Worm (Caenorhabditis elegans) whole organism, L1 larva: Measurements from ENCODE around the gene srz-12.

ENCODE experiments used
- ceh-90 ChIP-seq: sonication (generic microtip); optimal IDR thresholded peaks from 2 replicates; lab custom pipeline; 2016; ENCODE audit warnings: missing genetic modification characterization, missing compliant biosample characterization
- fos-1 ChIP-seq: fragments of 150-350 bp; optimal IDR thresholded peaks from 2 replicates; lab custom pipeline; 2014; ENCODE audit warnings: missing biosample characterization, missing genetic modification characterization
- nhr-11 ChIP-seq: fragments of 150-350 bp; optimal IDR thresholded peaks from 2 replicates; lab custom pipeline; 2014; ENCODE audit warnings: missing biosample characterization, missing genetic modification characterization
- nhr-90 ChIP-seq: sonication (generic microtip); optimal IDR thresholded peaks from 2 replicates; lab custom pipeline; 2016; ENCODE audit warnings: mild to moderate bottlenecking, missing genetic modification characterization, missing compliant biosample characterization; ENCODE audit not compliant: poor library complexity
- skn-1 ChIP-seq: fragments of 150-350 bp; optimal IDR thresholded peaks from 2 replicates; lab custom pipeline; 2014; ENCODE audit warnings: missing biosample characterization, missing genetic modification characterization
- sptf-1 ChIP-seq: fragments of 150-350 bp; optimal IDR thresholded peaks from 2 replicates; lab custom pipeline; 2014; ENCODE audit warnings: missing biosample characterization, missing genetic modification characterization
- ztf-11 ChIP-seq, 2 experiments: sonication (generic microtip); optimal IDR thresholded peaks; 2 replicates each; lab custom pipeline; 2016 to 2017; ENCODE audit warnings: missing genetic modification characterization in 2 of 2, missing biosample characterization in 1 of 2, missing compliant biosample characterization in 1 of 2

DNA sequence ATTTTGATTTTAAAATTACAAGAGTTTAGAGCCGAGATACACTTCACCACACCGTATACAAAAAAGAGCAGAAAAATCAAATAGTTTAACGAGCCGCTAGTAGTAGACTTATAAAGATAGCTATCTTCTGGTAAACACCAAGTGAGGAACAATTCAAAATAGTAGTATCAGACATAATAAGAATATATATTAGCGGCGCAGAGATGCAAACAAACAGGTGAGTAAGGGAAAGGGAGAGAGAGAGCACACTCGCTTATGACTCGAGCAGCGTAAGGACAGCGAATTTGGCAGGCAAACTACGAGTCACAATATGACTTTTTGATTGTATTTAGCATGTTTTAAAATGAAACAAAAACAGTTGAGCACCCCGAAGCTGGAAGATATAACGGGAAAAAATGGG is 28.8 kb upstream of the srz-12 start:
- no peak for TF ChIP-seq ceh-90
- TF ChIP-seq ztf-11 (tag; optimal IDR thresholded peaks at IDR 0.05; lab: Kevin White, UChicago), result no peak
- no peak for TF ChIP-seq nhr-90 (tag; lab: Kevin White, UChicago)
- TF ChIP-seq skn-1, result no peak
- no peak for TF ChIP-seq sptf-1 (tag; lab: Kevin White, UChicago)
- no peak for TF ChIP-seq nhr-11
- no peak for TF ChIP-seq fos-1 (tag; lab: Kevin White, UChicago)
